Worm (Caenorhabditis elegans) whole organism, L2 larva: ENCODE data around the gene K10H10.5.

ENCODE experiments used
- C34F6.9 ChIP-seq: fragments of 150-350 bp; optimal IDR thresholded peaks from 2 replicates; lab custom pipeline; 2014; ENCODE audit warnings: missing biosample characterization, missing genetic modification characterization
- F13H6.1 ChIP-seq: sonication (generic microtip); optimal IDR thresholded peaks from 2 replicates; lab custom pipeline; 2016; ENCODE audit warnings: missing genetic modification characterization, missing compliant biosample characterization
- R02D3.7 ChIP-seq: fragments of 150-350 bp; optimal IDR thresholded peaks from 2 replicates; lab custom pipeline; 2014; ENCODE audit warnings: missing biosample characterization, missing genetic modification characterization
- Y55F3AM.14 ChIP-seq: fragments of 200-800 bp; sonication (Bioruptor generic); optimal IDR thresholded peaks from 2 replicates; lab custom pipeline; 2018; ENCODE audit warnings: mild to moderate bottlenecking, missing genetic modification characterization, missing compliant biosample characterization
- ZK546.5 ChIP-seq: sonication (generic microtip); optimal IDR thresholded peaks from 2 replicates; lab custom pipeline; 2017; ENCODE audit warnings: missing biosample characterization, missing genetic modification characterization
- alr-1 ChIP-seq: fragments of 150-350 bp; optimal IDR thresholded peaks from 2 replicates; lab custom pipeline; 2014; ENCODE audit warnings: missing biosample characterization, missing genetic modification characterization
- blmp-1 ChIP-seq: sonication (generic microtip); optimal IDR thresholded peaks from 2 replicates; lab custom pipeline; 2017; ENCODE audit warnings: missing genetic modification characterization, mild to moderate bottlenecking, missing compliant biosample characterization, antibody characterized with exemption, moderate library complexity; ENCODE audit not compliant: insufficient read depth
- ceh-16 ChIP-seq: fragments of 150-350 bp; optimal IDR thresholded peaks from 2 replicates; lab custom pipeline; 2014; ENCODE audit warnings: missing biosample characterization, missing genetic modification characterization
- ceh-82 ChIP-seq: fragments of 150-350 bp; optimal IDR thresholded peaks from 2 replicates; lab custom pipeline; 2014; ENCODE audit warnings: missing biosample characterization, missing genetic modification characterization
- crh-2 ChIP-seq: sonication (generic microtip); optimal IDR thresholded peaks from 2 replicates; lab custom pipeline; 2017; ENCODE audit warnings: missing biosample characterization, missing genetic modification characterization
- dmd-4 ChIP-seq: sonication (generic microtip); optimal IDR thresholded peaks from 2 replicates; lab custom pipeline; 2017; ENCODE audit warnings: missing biosample characterization, missing genetic modification characterization
- elt-1 ChIP-seq: fragments of 150-350 bp; optimal IDR thresholded peaks from 2 replicates; lab custom pipeline; 2014; ENCODE audit warnings: missing biosample characterization, missing genetic modification characterization
- elt-3 ChIP-seq: sonication (generic microtip); optimal IDR thresholded peaks from 2 replicates; lab custom pipeline; 2017; ENCODE audit warnings: missing biosample characterization, missing genetic modification characterization
- fos-1 ChIP-seq: fragments of 150-350 bp; optimal IDR thresholded peaks from 2 replicates; lab custom pipeline; 2014; ENCODE audit warnings: missing biosample characterization, missing genetic modification characterization
- lin-11 ChIP-seq: fragments of 150-350 bp; sonication (generic microtip); optimal IDR thresholded peaks from 2 replicates; lab custom pipeline; 2014; ENCODE audit warnings: missing biosample characterization, missing genetic modification characterization, inconsistent platforms, mixed read lengths
- lin-13 ChIP-seq: fragments of 150-350 bp; optimal IDR thresholded peaks from 2 replicates; lab custom pipeline; 2014; ENCODE audit warnings: missing biosample characterization, missing genetic modification reagents, missing genetic modification characterization
- lsy-2 ChIP-seq, 2 experiments: fragments of 150-350 bp in 1 of 2; sonication (generic microtip) in 1 of 2; optimal IDR thresholded peaks; 2 replicates each; lab custom pipeline; 2014 to 2017; ENCODE audit warnings: missing biosample characterization in 2 of 2, missing genetic modification characterization in 2 of 2
- mbf-1 ChIP-seq: sonication (generic microtip); optimal IDR thresholded peaks from 2 replicates; lab custom pipeline; 2017; ENCODE audit warnings: missing biosample characterization, missing genetic modification characterization
- mdl-1 ChIP-seq, 2 experiments: fragments of 150-350 bp in 1 of 2; sonication (generic microtip) in 1 of 2; optimal IDR thresholded peaks; 2 replicates each; lab custom pipeline; 2017; ENCODE audit warnings: missing biosample characterization in 2 of 2, missing genetic modification characterization in 2 of 2
- nhr-10 ChIP-seq: sonication (generic microtip); optimal IDR thresholded peaks from 2 replicates; lab custom pipeline; 2017; ENCODE audit warnings: missing biosample characterization, missing genetic modification characterization
- nhr-11 ChIP-seq: fragments of 150-350 bp; optimal IDR thresholded peaks from 2 replicates; lab custom pipeline; 2014; ENCODE audit warnings: missing biosample characterization, missing genetic modification characterization
- nhr-129 ChIP-seq: fragments of 150-350 bp; optimal IDR thresholded peaks from 2 replicates; lab custom pipeline; 2014; ENCODE audit warnings: missing biosample characterization, missing genetic modification characterization
- nhr-21 ChIP-seq: fragments of 150-350 bp; optimal IDR thresholded peaks from 2 replicates; lab custom pipeline; 2014; ENCODE audit warnings: missing biosample characterization, missing genetic modification characterization
- nhr-23 ChIP-seq: fragments of 150-350 bp; optimal IDR thresholded peaks from 2 replicates; lab custom pipeline; 2014; ENCODE audit warnings: missing biosample characterization, missing genetic modification reagents, missing genetic modification characterization
- nhr-237 ChIP-seq: fragments of 150-350 bp; optimal IDR thresholded peaks from 2 replicates; lab custom pipeline; 2014; ENCODE audit warnings: missing biosample characterization, missing genetic modification characterization
- nhr-6 ChIP-seq: fragments of 150-350 bp; optimal IDR thresholded peaks from 2 replicates; lab custom pipeline; 2014; ENCODE audit warnings: missing biosample characterization, missing genetic modification characterization
- peb-1 ChIP-seq: fragments of 150-350 bp; optimal IDR thresholded peaks from 2 replicates; lab custom pipeline; 2014; ENCODE audit warnings: missing biosample characterization, missing genetic modification characterization
- sem-4 ChIP-seq: fragments of 150-350 bp; optimal IDR thresholded peaks from 2 replicates; lab custom pipeline; 2014; ENCODE audit warnings: missing biosample characterization, missing genetic modification reagents, missing genetic modification characterization
- skn-1 ChIP-seq: sonication (generic microtip); optimal IDR thresholded peaks from 2 replicates; lab custom pipeline; 2017; ENCODE audit warnings: missing biosample characterization, missing genetic modification characterization
- sma-3 ChIP-seq: sonication (generic microtip); optimal IDR thresholded peaks from 2 replicates; lab custom pipeline; 2016; ENCODE audit warnings: missing genetic modification reagents, missing genetic modification characterization, missing compliant biosample characterization
- sma-9 ChIP-seq, 2 experiments: fragments of 150-350 bp in 1 of 2; sonication (generic microtip) in 1 of 2; optimal IDR thresholded peaks; 2 replicates each; lab custom pipeline; 2014 to 2016; ENCODE audit warnings: missing genetic modification characterization in 2 of 2, mild to moderate bottlenecking in 1 of 2, missing biosample characterization in 1 of 2, missing compliant biosample characterization in 1 of 2, missing genetic modification reagents in 1 of 2, moderate library complexity in 1 of 2
- snpc-4 ChIP-seq: fragments of 150-350 bp; optimal IDR thresholded peaks from 2 replicates; lab custom pipeline; 2014; ENCODE audit warnings: missing biosample characterization, missing genetic modification characterization
- unc-39 ChIP-seq: fragments of 150-350 bp; optimal IDR thresholded peaks from 2 replicates; lab custom pipeline; 2014; ENCODE audit warnings: missing biosample characterization, missing genetic modification characterization
- unc-55 ChIP-seq: fragments of 150-350 bp; sonication (generic microtip); optimal IDR thresholded peaks from 3 replicates; lab custom pipeline; 2014; ENCODE audit warnings: missing biosample characterization, missing genetic modification reagents, missing genetic modification characterization
- unc-62 ChIP-seq: fragments of 150-350 bp; optimal IDR thresholded peaks from 2 replicates; lab custom pipeline; 2014; ENCODE audit warnings: missing biosample characterization, missing genetic modification reagents, missing genetic modification characterization
- zag-1 ChIP-seq: fragments of 150-350 bp; optimal IDR thresholded peaks from 2 replicates; lab custom pipeline; 2014; ENCODE audit warnings: missing biosample characterization, missing genetic modification characterization
- ztf-1 ChIP-seq: fragments of 200-800 bp; sonication (Bioruptor generic); conservative IDR thresholded peaks from 2 replicates; pipeline ENCODE4 v1.3.6; 2022; ENCODE audit warnings: missing genetic modification characterization, missing compliant biosample characterization
- ztf-11 ChIP-seq: sonication (generic microtip); optimal IDR thresholded peaks from 2 replicates; lab custom pipeline; 2017; ENCODE audit warnings: missing biosample characterization, missing genetic modification characterization
- ztf-4 ChIP-seq: fragments of 150-350 bp; optimal IDR thresholded peaks from 2 replicates; lab custom pipeline; 2014; ENCODE audit warnings: missing biosample characterization, missing genetic modification characterization

Gene K10H10.5

DNA sequence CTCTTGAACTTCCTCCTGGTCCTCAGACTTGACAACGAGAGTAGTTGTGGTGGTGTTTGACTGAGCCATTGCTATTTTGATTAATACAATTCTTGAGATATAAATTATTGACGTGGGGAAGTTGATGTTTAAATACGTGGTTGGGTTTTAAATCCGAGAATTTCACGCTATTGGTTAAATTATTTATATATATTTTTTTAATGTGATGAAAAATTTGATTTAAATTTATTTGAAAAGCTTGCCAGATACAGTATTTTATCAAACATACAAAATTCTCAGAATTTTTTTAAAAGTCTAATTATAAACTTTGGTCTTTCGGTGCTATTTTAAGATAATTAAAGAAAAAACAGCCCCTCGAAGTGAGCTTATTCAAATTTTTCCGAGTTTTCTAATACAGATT lies 6.0 kb downstream of the K10H10.5 start, which contains the start of the genes K10H10.7 and K10H10.10:
Gene K10H10.7 (minus strand): TSS at position 101 of the 400 bp plus-strand sequence.
Gene K10H10.10 (plus strand): TSS at position 204 of the 400 bp plus-strand sequence.
- TF ChIP-seq nhr-10 (tag; lab: Kevin White, UChicago) (no peak), mbf-1 (tag; lab: Kevin White, UChicago) (no peak), alr-1 (no peak)

- no peak for TF ChIP-seq ceh-82 (tag; lab: Kevin White, UChicago)
- TF ChIP-seq fos-1 (tag; lab: Kevin White, UChicago) = peak; percentile 69
These were observed 8.6 kb downstream of the K10H10.5 start for ce11 chrII:14510162-14510561.

- TF ChIP-seq nhr-21 (tag; lab: Kevin White, UChicago) = no peak
- TF ChIP-seq dmd-4 (tag; lab: Kevin White, UChicago) = no peak
- TF ChIP-seq unc-39 (tag; lab: Kevin White, UChicago) = no peak
- TF ChIP-seq ZK546.5 = no peak
- TF ChIP-seq crh-2 (tag; lab: Kevin White, UChicago) = no peak
- TF ChIP-seq skn-1 (tag; lab: Kevin White, UChicago) = no peak
- TF ChIP-seq R02D3.7 (tag; lab: Kevin White, UChicago) = no peak
- no peak for TF ChIP-seq sma-3 (GFP tag; lab: Kevin White, UChicago)
- TF ChIP-seq unc-62 (GFP tag; lab: Kevin White, UChicago) = no peak
- TF ChIP-seq Y55F3AM.14 (GFP tag; lab: Kevin White, UChicago) = no peak
These were observed 9.6 kb downstream of the K10H10.5 start, which contains the start of gene K10H10.13 for ce11 chrII:14511189-14511588. TSS of gene K10H10.13 (minus strand) at chrII:14511289.

ce11 chrII:14515017-14515416 lies 13.5 kb downstream of the K10H10.5 start, which contains the start of gene K10H10.9:
TSS of gene K10H10.9 (minus strand) at chrII:14515117.
- TF ChIP-seq dmd-4 (tag; lab: Kevin White, UChicago) = no peak
- TF ChIP-seq C34F6.9 (tag; lab: Kevin White, UChicago) = no peak
- no peak for TF ChIP-seq sma-9 (GFP tag; optimal IDR thresholded peaks at IDR 0.05; lab: Kevin White, UChicago)
- no peak for TF ChIP-seq sma-9 (tag; optimal IDR thresholded peaks at IDR 0.05; lab: Kevin White, UChicago)
- TF ChIP-seq nhr-237 (tag; lab: Kevin White, UChicago) = no peak
- TF ChIP-seq R02D3.7 (tag; lab: Kevin White, UChicago) = no peak
- no peak for TF ChIP-seq Y55F3AM.14 (GFP tag; lab: Kevin White, UChicago)
- TF ChIP-seq zag-1 (tag; lab: Kevin White, UChicago) = no peak
- TF ChIP-seq unc-62 (GFP tag; lab: Kevin White, UChicago) = no peak
- TF ChIP-seq ztf-1 (GFP tag; lab: Robert Waterston, UW) = no peak
- no peak for TF ChIP-seq nhr-6 (tag; lab: Kevin White, UChicago)
- TF ChIP-seq elt-1 (tag; lab: Kevin White, UChicago) = no peak
- TF ChIP-seq ztf-4 = no peak
- no peak for TF ChIP-seq F13H6.1 (tag; lab: Kevin White, UChicago)
- TF ChIP-seq sem-4 (tag; lab: Kevin White, UChicago) = no peak
- no peak for TF ChIP-seq nhr-23
- TF ChIP-seq ceh-16 (tag; lab: Kevin White, UChicago) = no peak
- no peak for TF ChIP-seq ZK546.5
- TF ChIP-seq peb-1 (tag; lab: Kevin White, UChicago) = no peak

ce11 chrII:14522037-14522436 lies 20.5 kb downstream of the K10H10.5 start, which contains the start of gene btb-19:
TSS of gene btb-19 (minus strand) at chrII:14522137.
- no peak for TF ChIP-seq unc-55 (GFP tag; lab: Kevin White, UChicago)
- no peak for TF ChIP-seq elt-3 (tag; lab: Kevin White, UChicago)
- TF ChIP-seq lsy-2 (tag; optimal IDR thresholded peaks at IDR 0.05; lab: Kevin White, UChicago) = no peak
- TF ChIP-seq skn-1 (tag; lab: Kevin White, UChicago) = no peak

ce11 chrII:14523070-14523572 lies 21.6 kb downstream of the K10H10.5 start, which contains the start of gene btb-20:
TSS of gene btb-20 (minus strand) at chrII:14523522.
- TF ChIP-seq mbf-1 (tag; lab: Kevin White, UChicago) = no peak
- TF ChIP-seq sma-9 (GFP tag; optimal IDR thresholded peaks at IDR 0.05; lab: Kevin White, UChicago) = no peak
- no peak for TF ChIP-seq sma-9 (tag; optimal IDR thresholded peaks at IDR 0.05; lab: Kevin White, UChicago)
- no peak for TF ChIP-seq nhr-11 (tag; lab: Kevin White, UChicago)
- no peak for TF ChIP-seq ceh-82 (tag; lab: Kevin White, UChicago)
- no peak for TF ChIP-seq dmd-4 (tag; lab: Kevin White, UChicago)
- no peak for TF ChIP-seq nhr-129 (tag; lab: Kevin White, UChicago)
- TF ChIP-seq ztf-11 (tag; lab: Kevin White, UChicago) = no peak
- TF ChIP-seq F13H6.1 (tag; lab: Kevin White, UChicago) = no peak
- no peak for TF ChIP-seq Y55F3AM.14 (GFP tag; lab: Kevin White, UChicago)
- TF ChIP-seq alr-1 = no peak
- no peak for TF ChIP-seq lin-13 (GFP tag; lab: Kevin White, UChicago)
- no peak for TF ChIP-seq ZK546.5
- TF ChIP-seq mdl-1 (tag; optimal IDR thresholded peaks at IDR 0.05; lab: Kevin White, UChicago) = no peak
- no peak for TF ChIP-seq elt-1 (tag; lab: Kevin White, UChicago)
- TF ChIP-seq unc-39 (tag; lab: Kevin White, UChicago) = no peak
- no peak for TF ChIP-seq peb-1 (tag; lab: Kevin White, UChicago)
- no peak for TF ChIP-seq lin-11 (tag; lab: Kevin White, UChicago)
- TF ChIP-seq blmp-1 (tag; lab: Kevin White, UChicago) = no peak
- TF ChIP-seq snpc-4 (tag; lab: Kevin White, UChicago) = no peak
